Worm (Caenorhabditis elegans) whole organism, L4 larva: ENCODE measurements around the gene tkr-3.
"Not testable (repeated sequence)": the region's sequence is repeated elsewhere in the genome, so short reads cannot be mapped to it uniquely, and the experiment has no call there.

Experiments
- F37D6.2 ChIP-seq: sonication (generic microtip); optimal IDR thresholded peaks from 2 replicates; lab custom pipeline; 2016; ENCODE audit warnings: mild to moderate bottlenecking, missing genetic modification characterization, missing compliant biosample characterization
- F44E2.7 ChIP-seq: fragments of 200-800 bp; sonication (Bioruptor generic); IDR thresholded peaks from 2 replicates; pipeline ENCODE4 v2.1.2; 2022; ENCODE audit warnings: missing genetic modification characterization, missing compliant biosample characterization
- aly-2 ChIP-seq: sonication (generic microtip); optimal IDR thresholded peaks from 2 replicates; lab custom pipeline; 2018; ENCODE audit warnings: missing biosample characterization, missing genetic modification characterization
- dmd-6 ChIP-seq: fragments of 200-800 bp; sonication (Bioruptor generic); IDR thresholded peaks from 2 replicates; pipeline ENCODE4 v1.3.6; 2022; ENCODE audit warnings: missing genetic modification reagents, missing genetic modification characterization, missing compliant biosample characterization
- dmd-9 ChIP-seq: fragments of 200-800 bp; sonication (Bioruptor generic); IDR thresholded peaks from 2 replicates; pipeline ENCODE4 v1.3.6; 2022; ENCODE audit warnings: missing genetic modification reagents, missing genetic modification characterization, missing compliant biosample characterization
- lin-15B ChIP-seq: fragments of 150-350 bp; sonication (generic microtip); optimal IDR thresholded peaks from 3 replicates; lab custom pipeline; 2014; ENCODE audit warnings: missing biosample characterization, missing genetic modification characterization
- mep-1 ChIP-seq: fragments of 150-350 bp; sonication (generic microtip); optimal IDR thresholded peaks from 3 replicates; lab custom pipeline; 2014; ENCODE audit warnings: missing biosample characterization, missing genetic modification characterization
- nhr-237 ChIP-seq: sonication (generic microtip); optimal IDR thresholded peaks from 2 replicates; lab custom pipeline; 2017; ENCODE audit warnings: missing biosample characterization, missing genetic modification characterization
- nhr-6 ChIP-seq: fragments of 150-350 bp; optimal IDR thresholded peaks from 2 replicates; lab custom pipeline; 2014; ENCODE audit warnings: missing biosample characterization, missing genetic modification characterization
- snpc-4 ChIP-seq: fragments of 150-350 bp; optimal IDR thresholded peaks from 2 replicates; lab custom pipeline; 2014; ENCODE audit warnings: missing biosample characterization, missing genetic modification characterization
- unc-39 ChIP-seq: sonication (generic microtip); optimal IDR thresholded peaks from 2 replicates; lab custom pipeline; 2017; ENCODE audit warnings: missing biosample characterization, missing genetic modification characterization

DNA sequence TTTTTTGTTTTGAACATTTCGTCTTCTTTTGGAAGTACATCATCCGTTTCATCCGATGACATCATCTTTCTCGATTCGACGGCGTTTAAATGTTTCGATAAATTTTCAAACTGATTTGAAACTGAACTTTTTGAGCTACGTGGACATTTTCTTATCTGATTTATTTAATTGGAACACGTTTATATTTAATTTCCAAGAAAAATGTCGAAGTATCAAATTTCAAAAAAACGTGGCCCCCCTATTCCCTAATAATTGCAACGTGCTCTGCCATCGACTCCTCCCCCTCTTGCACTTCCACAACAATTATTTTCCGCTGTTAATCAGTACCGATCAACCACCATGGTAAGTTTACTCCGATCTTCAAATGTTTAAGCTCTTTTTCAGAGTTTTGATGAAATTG is 53.4 kb downstream of the tkr-3 start, which contains the start of the genes R13H9.6 and rmd-6:
- TF ChIP-seq nhr-237 (tag; lab: Kevin White, UChicago); mep-1 (tag; lab: Kevin White, UChicago); dmd-6; F44E2.7; dmd-9; snpc-4 (tag; lab: Kevin White, UChicago); unc-39 (tag; lab: Kevin White, UChicago); aly-2 (tag; lab: Kevin White, UChicago); nhr-6 (tag; lab: Kevin White, UChicago); lin-15B (tag; lab: Kevin White, UChicago); F37D6.2 (tag; lab: Kevin White, UChicago): not testable (repeated sequence)
